Fruit fly (Drosophila melanogaster): ENCODE data around the gene yl.

yl gene

dm6 chrX:14199967-14200531 is 7.0 kb downstream of the yl start, which contains the start of gene CG11590:
Gene CG11590, plus strand, starts transcription at chrX:14200178.
- TF ChIP-seq HLH106 (tag; optimal IDR thresholded peaks at IDR 0.05), result no peak
- peak; percentile 88 for TF ChIP-seq Dif (GFP tag; optimal IDR thresholded peaks at IDR 0.05; ENCODE audit: partially characterized antibody)
- TF ChIP-seq Vsx2 (GFP tag; optimal IDR thresholded peaks at IDR 0.05; ENCODE audit: partially characterized antibody), result peak; percentile 96

- no peak for TF ChIP-seq h (GFP tag; optimal IDR thresholded peaks at IDR 0.05)
- TF ChIP-seq fru (GFP tag; optimal IDR thresholded peaks at IDR 0.05), result no peak
- no peak for TF ChIP-seq Dif (GFP tag; optimal IDR thresholded peaks at IDR 0.05; ENCODE audit: partially characterized antibody)
- TF ChIP-seq brk (GFP tag; optimal IDR thresholded peaks at IDR 0.05), result no peak
- TF ChIP-seq dl (GFP tag; optimal IDR thresholded peaks at IDR 0.05; ENCODE audit: insufficient read depth in 1 of 2, partially characterized antibody in 2 of 2), result no peak
- no peak for TF ChIP-seq ey (GFP tag; optimal IDR thresholded peaks at IDR 0.05)
- TF ChIP-seq sv (GFP tag; optimal IDR thresholded peaks at IDR 0.05), result no peak
- no peak for TF ChIP-seq dmrt93B (GFP tag; optimal IDR thresholded peaks at IDR 0.05)
- TF ChIP-seq CG9705 (GFP tag; optimal IDR thresholded peaks at IDR 0.05), result no peak
- TF ChIP-seq tai (GFP tag; optimal IDR thresholded peaks at IDR 0.05), result no peak
Observed at dm6 chrX:14201178-14201577, 8.2 kb downstream of the yl start, which contains the start of gene Prp16. Gene Prp16, plus strand, starts transcription at chrX:14201362.

dm6 chrX:14208426-14209208 is 15.6 kb downstream of the yl start:
- TF ChIP-seq CG9705 (GFP tag; optimal IDR thresholded peaks at IDR 0.05), result peak; percentile 17
- TF ChIP-seq dmrt93B (GFP tag; optimal IDR thresholded peaks at IDR 0.05), result peak; percentile 33
- TF ChIP-seq woc (GFP tag; optimal IDR thresholded peaks at IDR 0.05), result peak; percentile 27
- no peak for TF ChIP-seq Myc (optimal IDR thresholded peaks at IDR 0.05)
- peak; percentile 33 for TF ChIP-seq rgr (GFP tag; optimal IDR thresholded peaks at IDR 0.05)
- TF ChIP-seq sv (GFP tag; optimal IDR thresholded peaks at IDR 0.05), result no peak
- no peak for TF ChIP-seq OdsH (GFP tag; optimal IDR thresholded peaks at IDR 0.05)
- peak; percentile 68 for TF ChIP-seq Sp1 (GFP tag; optimal IDR thresholded peaks at IDR 0.05)
- peak; percentile 44 for TF ChIP-seq psq (GFP tag; optimal IDR thresholded peaks at IDR 0.05)
- no peak for TF ChIP-seq Hr83 (GFP tag; optimal IDR thresholded peaks at IDR 0.05; ENCODE audit: poor library complexity, severe bottlenecking)
- no peak for TF ChIP-seq CG32264 (GFP tag; optimal IDR thresholded peaks at IDR 0.05)
- no peak for TF ChIP-seq dsf (GFP tag; optimal IDR thresholded peaks at IDR 0.05; ENCODE audit: borderline replicate concordance)
- peak in 1 of 2 experiments; percentile 75 for TF ChIP-seq foxo (GFP tag; optimal IDR thresholded peaks at IDR 0.05)
- no peak for TF ChIP-seq jim (GFP tag; optimal IDR thresholded peaks at IDR 0.05)
- no peak for TF ChIP-seq GATAd (GFP tag; optimal IDR thresholded peaks at IDR 0.05)
- peak; percentile 69 for TF ChIP-seq h (GFP tag; optimal IDR thresholded peaks at IDR 0.05)
- TF ChIP-seq fru (GFP tag; optimal IDR thresholded peaks at IDR 0.05), result peak; percentile 58
- no peak for TF ChIP-seq Mio (GFP tag; optimal IDR thresholded peaks at IDR 0.05)
- no peak for TF ChIP-seq tai (GFP tag; optimal IDR thresholded peaks at IDR 0.05)
- TF ChIP-seq HLH106 (tag; optimal IDR thresholded peaks at IDR 0.05), result peak; percentile 56
- peak; percentile 17 for TF ChIP-seq br (GFP tag; optimal IDR thresholded peaks at IDR 0.05)
- peak; percentile 37 for TF ChIP-seq ey (GFP tag; optimal IDR thresholded peaks at IDR 0.05)

dm6 chrX:14209209-14209781 is 16.3 kb downstream of the yl start:
- TF ChIP-seq jim (GFP tag; optimal IDR thresholded peaks at IDR 0.05) (no peak), Rel (GFP tag; optimal IDR thresholded peaks at IDR 0.05) (no peak), Rel (tag; optimal IDR thresholded peaks at IDR 0.05) (peak; percentile 62), Vsx2 (GFP tag; optimal IDR thresholded peaks at IDR 0.05; ENCODE audit: partially characterized antibody) (no peak), woc (GFP tag; optimal IDR thresholded peaks at IDR 0.05) (no peak), N (GFP tag; optimal IDR thresholded peaks at IDR 0.05) (no peak), foxo (GFP tag; optimal IDR thresholded peaks at IDR 0.05) (peak in 1 of 2 experiments; percentile 28), sage (GFP tag; optimal IDR thresholded peaks at IDR 0.05) (no peak), dsf (GFP tag; optimal IDR thresholded peaks at IDR 0.05; ENCODE audit: borderline replicate concordance) (no peak), dmrt93B (GFP tag; optimal IDR thresholded peaks at IDR 0.05) (no peak), Hr78 (GFP tag; optimal IDR thresholded peaks at IDR 0.05) (no peak), OdsH (GFP tag; optimal IDR thresholded peaks at IDR 0.05) (no peak), usp (GFP tag; optimal IDR thresholded peaks at IDR 0.05) (no peak), Hr83 (GFP tag; optimal IDR thresholded peaks at IDR 0.05; ENCODE audit: poor library complexity, severe bottlenecking) (no peak), Hnf4 (GFP tag; optimal IDR thresholded peaks at IDR 0.05) (no peak), fru (GFP tag; optimal IDR thresholded peaks at IDR 0.05) (peak; percentile 2), Mio (GFP tag; optimal IDR thresholded peaks at IDR 0.05) (no peak), h (GFP tag; optimal IDR thresholded peaks at IDR 0.05) (peak; percentile 19), GATAd (GFP tag; optimal IDR thresholded peaks at IDR 0.05) (no peak), Myc (optimal IDR thresholded peaks at IDR 0.05) (no peak), Dfd (GFP tag; optimal IDR thresholded peaks at IDR 0.05) (no peak), Jra (GFP tag; optimal IDR thresholded peaks at IDR 0.05) (no peak), brk (GFP tag; optimal IDR thresholded peaks at IDR 0.05) (no peak), HLH106 (tag; optimal IDR thresholded peaks at IDR 0.05) (no peak), Sp1 (GFP tag; optimal IDR thresholded peaks at IDR 0.05) (peak; percentile 2), pan (optimal IDR thresholded peaks at IDR 0.05) (no peak), dl (GFP tag; optimal IDR thresholded peaks at IDR 0.05; ENCODE audit: insufficient read depth in 1 of 2, partially characterized antibody in 2 of 2) (no peak), psq (GFP tag; optimal IDR thresholded peaks at IDR 0.05) (no peak), sv (GFP tag; optimal IDR thresholded peaks at IDR 0.05) (no peak), br (GFP tag; optimal IDR thresholded peaks at IDR 0.05) (no peak), ey (GFP tag; optimal IDR thresholded peaks at IDR 0.05) (peak; percentile 20), Dif (GFP tag; optimal IDR thresholded peaks at IDR 0.05; ENCODE audit: partially characterized antibody) (no peak), Abd-B (GFP tag; optimal IDR thresholded peaks at IDR 0.05) (no peak)

All from whole organism, wandering third instar larva.